Worm (Caenorhabditis elegans) whole organism, L1 larva: Measurements from ENCODE around the gene glb-16.

ENCODE experiments used
- C16A3.4 ChIP-seq: fragments of 150-350 bp; optimal IDR thresholded peaks from 2 replicates; lab custom pipeline; 2014; ENCODE audit warnings: missing biosample characterization, missing genetic modification characterization
- C34B4.2 ChIP-seq: sonication (generic microtip); optimal IDR thresholded peaks from 2 replicates; lab custom pipeline; 2017; ENCODE audit warnings: mild to moderate bottlenecking, missing genetic modification characterization, missing compliant biosample characterization
- F16B12.6 ChIP-seq: fragments of 150-350 bp; optimal IDR thresholded peaks from 2 replicates; lab custom pipeline; 2014; ENCODE audit warnings: missing biosample characterization, missing genetic modification characterization
- aha-1 ChIP-seq: fragments of 150-350 bp; optimal IDR thresholded peaks from 2 replicates; lab custom pipeline; 2014; ENCODE audit warnings: missing biosample characterization, missing genetic modification characterization
- ama-1 ChIP-seq: fragments of 150-350 bp; optimal IDR thresholded peaks from 2 replicates; lab custom pipeline; 2014
- blmp-1 ChIP-seq: fragments of 150-350 bp; optimal IDR thresholded peaks from 2 replicates; lab custom pipeline; 2014; ENCODE audit warnings: missing biosample characterization, missing genetic modification characterization
- ceh-8 ChIP-seq: fragments of 200-800 bp; sonication (Bioruptor generic); optimal IDR thresholded peaks from 2 replicates; lab custom pipeline; 2018; ENCODE audit warnings: mild to moderate bottlenecking, missing genetic modification characterization, moderate library complexity, missing compliant biosample characterization
- ceh-82 ChIP-seq, 3 experiments: fragments of 150-350 bp in 1 of 3; sonication (generic microtip) in 2 of 3; optimal IDR thresholded peaks; 2 replicates each; lab custom pipeline; 2014 to 2017; ENCODE audit warnings: missing biosample characterization in 3 of 3, missing genetic modification characterization in 3 of 3
- ceh-88 ChIP-seq: fragments of 200-800 bp; sonication (Bioruptor generic); IDR thresholded peaks from 2 replicates; pipeline ENCODE4 v1.3.6; 2022; ENCODE audit warnings: missing genetic modification characterization, missing compliant biosample characterization
- ceh-90 ChIP-seq: sonication (generic microtip); optimal IDR thresholded peaks from 2 replicates; lab custom pipeline; 2016; ENCODE audit warnings: missing genetic modification characterization, missing compliant biosample characterization
- dpl-1 ChIP-seq, 3 experiments: fragments of 150-350 bp in 2 of 3; sonication (generic microtip) in 1 of 3; optimal IDR thresholded peaks; 2 replicates each; lab custom pipeline; 2014 to 2017; ENCODE audit warnings: missing biosample characterization in 3 of 3, missing genetic modification characterization in 3 of 3, missing genetic modification reagents in 3 of 3
- efl-1 ChIP-seq, 4 experiments: fragments of 150-350 bp; optimal IDR thresholded peaks in 3 of 4; peaks in 1 of 4; 1 replicate in 1 of 4; 2 replicates in 3 of 4; lab custom pipeline; 2014; ENCODE audit warnings: missing biosample characterization in 2 of 4, missing genetic modification characterization in 2 of 4, missing genetic modification reagents in 2 of 4
- egl-27 ChIP-seq, 2 experiments: fragments of 150-350 bp in 1 of 2; sonication (generic microtip); optimal IDR thresholded peaks; 3 replicates each; lab custom pipeline; 2017 to 2018; ENCODE audit warnings: missing biosample characterization in 2 of 2, missing genetic modification characterization in 2 of 2, missing genetic modification reagents in 2 of 2
- ets-5 ChIP-seq: fragments of 200-800 bp; sonication (Bioruptor generic); IDR thresholded peaks from 2 replicates; pipeline ENCODE4 v1.3.6; 2022; ENCODE audit warnings: missing genetic modification characterization, missing compliant biosample characterization
- fkh-10 ChIP-seq: sonication (generic microtip); optimal IDR thresholded peaks from 2 replicates; lab custom pipeline; 2017; ENCODE audit warnings: missing biosample characterization, missing genetic modification reagents, missing genetic modification characterization
- fkh-4 ChIP-seq: sonication (generic microtip); optimal IDR thresholded peaks from 2 replicates; lab custom pipeline; 2016; ENCODE audit warnings: missing compliant biosample characterization, missing genetic modification characterization, borderline replicate concordance
- fos-1 ChIP-seq: fragments of 150-350 bp; optimal IDR thresholded peaks from 2 replicates; lab custom pipeline; 2014; ENCODE audit warnings: missing biosample characterization, missing genetic modification characterization
- hlh-17 ChIP-seq: fragments of 200-800 bp; sonication (Bioruptor generic); optimal IDR thresholded peaks from 2 replicates; lab custom pipeline; 2018; ENCODE audit warnings: missing genetic modification characterization, mild to moderate bottlenecking, missing compliant biosample characterization, moderate library complexity, borderline replicate concordance
- hpl-2 ChIP-seq: fragments of 150-350 bp; optimal IDR thresholded peaks from 2 replicates; lab custom pipeline; 2014; ENCODE audit warnings: missing biosample characterization, missing genetic modification reagents, missing genetic modification characterization
- irx-1 ChIP-seq: sonication (generic microtip); optimal IDR thresholded peaks from 2 replicates; lab custom pipeline; 2016; ENCODE audit warnings: missing genetic modification characterization, missing compliant biosample characterization
- jun-1 ChIP-seq: fragments of 150-350 bp; optimal IDR thresholded peaks from 2 replicates; lab custom pipeline; 2014; ENCODE audit warnings: missing biosample characterization, missing genetic modification reagents, missing genetic modification characterization
- lin-13 ChIP-seq: fragments of 150-350 bp; optimal IDR thresholded peaks from 2 replicates; lab custom pipeline; 2014; ENCODE audit warnings: missing biosample characterization, missing genetic modification reagents, missing genetic modification characterization
- lin-14 ChIP-seq: fragments of 200-800 bp; sonication (Bioruptor generic); optimal IDR thresholded peaks from 2 replicates; lab custom pipeline; 2018; ENCODE audit warnings: mild to moderate bottlenecking, missing genetic modification characterization, moderate library complexity, missing compliant biosample characterization
- lin-15B ChIP-seq: fragments of 150-350 bp; sonication (generic microtip); optimal IDR thresholded peaks from 3 replicates; lab custom pipeline; 2014; ENCODE audit warnings: missing biosample characterization, missing genetic modification characterization
- lir-3 ChIP-seq: sonication (generic microtip); optimal IDR thresholded peaks from 2 replicates; lab custom pipeline; 2016; ENCODE audit warnings: mild to moderate bottlenecking, missing genetic modification characterization, moderate library complexity, missing compliant biosample characterization; ENCODE audit not compliant: poor library complexity
- mab-9 ChIP-seq: fragments of 200-800 bp; sonication (Bioruptor generic); IDR thresholded peaks from 2 replicates; pipeline ENCODE4 v1.3.6; 2022; ENCODE audit warnings: missing genetic modification reagents, missing genetic modification characterization, missing compliant biosample characterization
- mdl-1 ChIP-seq, 2 experiments: fragments of 150-350 bp; optimal IDR thresholded peaks; 2 replicates each; lab custom pipeline; 2014 to 2017; ENCODE audit warnings: missing biosample characterization in 2 of 2, missing genetic modification characterization in 2 of 2, inconsistent platforms in 1 of 2
- mep-1 ChIP-seq: fragments of 150-350 bp; optimal IDR thresholded peaks from 2 replicates; lab custom pipeline; 2014; ENCODE audit warnings: missing biosample characterization, missing genetic modification characterization
- nhr-11 ChIP-seq: fragments of 150-350 bp; optimal IDR thresholded peaks from 2 replicates; lab custom pipeline; 2014; ENCODE audit warnings: missing biosample characterization, missing genetic modification characterization
- nhr-19 ChIP-seq: fragments of 200-800 bp; sonication (Bioruptor generic); conservative IDR thresholded peaks from 2 replicates; pipeline ENCODE4 v1.3.6; 2022; ENCODE audit warnings: missing genetic modification characterization, missing compliant biosample characterization
- nhr-20 ChIP-seq: sonication (generic microtip); optimal IDR thresholded peaks from 2 replicates; lab custom pipeline; 2016; ENCODE audit warnings: mild to moderate bottlenecking, missing genetic modification characterization, missing compliant biosample characterization
- nhr-28 ChIP-seq: fragments of 150-350 bp; optimal IDR thresholded peaks from 2 replicates; lab custom pipeline; 2014; ENCODE audit warnings: missing biosample characterization, missing genetic modification characterization
- nhr-71 ChIP-seq: sonication (generic microtip); optimal IDR thresholded peaks from 2 replicates; lab custom pipeline; 2016; ENCODE audit warnings: mild to moderate bottlenecking, missing genetic modification characterization, moderate library complexity, missing compliant biosample characterization
- nhr-76 ChIP-seq: sonication (generic microtip); optimal IDR thresholded peaks from 2 replicates; lab custom pipeline; 2017; ENCODE audit warnings: missing biosample characterization, missing genetic modification characterization
- nhr-85 ChIP-seq: sonication (generic microtip); peaks from one replicate; lab custom pipeline; 2016; ENCODE audit warnings: missing genetic modification characterization, inconsistent platforms, missing compliant biosample characterization
- nhr-90 ChIP-seq: sonication (generic microtip); optimal IDR thresholded peaks from 2 replicates; lab custom pipeline; 2016; ENCODE audit warnings: mild to moderate bottlenecking, missing genetic modification characterization, missing compliant biosample characterization; ENCODE audit not compliant: poor library complexity
- pag-3 ChIP-seq: sonication (generic microtip); optimal IDR thresholded peaks from 2 replicates; lab custom pipeline; 2017; ENCODE audit warnings: missing genetic modification characterization, mild to moderate bottlenecking, missing compliant biosample characterization, antibody characterized with exemption, borderline replicate concordance; ENCODE audit not compliant: insufficient read depth
- pqm-1 ChIP-seq: sonication (generic microtip); optimal IDR thresholded peaks from 3 replicates; lab custom pipeline; 2017; ENCODE audit warnings: missing biosample characterization, missing genetic modification characterization
- skn-1 ChIP-seq: fragments of 150-350 bp; optimal IDR thresholded peaks from 2 replicates; lab custom pipeline; 2014; ENCODE audit warnings: missing biosample characterization, missing genetic modification characterization
- snpc-4 ChIP-seq: fragments of 150-350 bp; optimal IDR thresholded peaks from 2 replicates; lab custom pipeline; 2014; ENCODE audit warnings: missing biosample characterization, missing genetic modification characterization
- sptf-1 ChIP-seq: fragments of 150-350 bp; optimal IDR thresholded peaks from 2 replicates; lab custom pipeline; 2014; ENCODE audit warnings: missing biosample characterization, missing genetic modification characterization
- tbx-2 ChIP-seq: sonication (generic microtip); optimal IDR thresholded peaks from 2 replicates; lab custom pipeline; 2016; ENCODE audit warnings: missing genetic modification characterization, missing compliant biosample characterization
- tlp-1 ChIP-seq: fragments of 150-350 bp; optimal IDR thresholded peaks from 2 replicates; lab custom pipeline; 2014; ENCODE audit warnings: missing biosample characterization, missing genetic modification characterization
- unc-130 ChIP-seq: fragments of 150-350 bp; optimal IDR thresholded peaks from 2 replicates; lab custom pipeline; 2017; ENCODE audit warnings: missing biosample characterization, missing genetic modification characterization, inconsistent platforms
- unc-30 ChIP-seq: sonication (generic microtip); optimal IDR thresholded peaks from 2 replicates; lab custom pipeline; 2017; ENCODE audit warnings: missing biosample characterization, missing genetic modification characterization
- unc-62 ChIP-seq: fragments of 150-350 bp; optimal IDR thresholded peaks from 2 replicates; lab custom pipeline; 2014; ENCODE audit warnings: missing biosample characterization, missing genetic modification reagents, missing genetic modification characterization
- unc-86 ChIP-seq: sonication (generic microtip); optimal IDR thresholded peaks from 2 replicates; lab custom pipeline; 2016; ENCODE audit warnings: missing genetic modification characterization, missing compliant biosample characterization
- unc-98 ChIP-seq: fragments of 200-800 bp; sonication (Bioruptor generic); IDR thresholded peaks from 2 replicates; pipeline ENCODE4 v1.3.6; 2022; ENCODE audit warnings: missing genetic modification characterization, missing compliant biosample characterization
- vab-15 ChIP-seq: sonication (generic microtip); optimal IDR thresholded peaks from 2 replicates; lab custom pipeline; 2017; ENCODE audit warnings: missing genotype, mild to moderate bottlenecking, missing genetic modification characterization, missing compliant biosample characterization

Gene glb-16

DNA sequence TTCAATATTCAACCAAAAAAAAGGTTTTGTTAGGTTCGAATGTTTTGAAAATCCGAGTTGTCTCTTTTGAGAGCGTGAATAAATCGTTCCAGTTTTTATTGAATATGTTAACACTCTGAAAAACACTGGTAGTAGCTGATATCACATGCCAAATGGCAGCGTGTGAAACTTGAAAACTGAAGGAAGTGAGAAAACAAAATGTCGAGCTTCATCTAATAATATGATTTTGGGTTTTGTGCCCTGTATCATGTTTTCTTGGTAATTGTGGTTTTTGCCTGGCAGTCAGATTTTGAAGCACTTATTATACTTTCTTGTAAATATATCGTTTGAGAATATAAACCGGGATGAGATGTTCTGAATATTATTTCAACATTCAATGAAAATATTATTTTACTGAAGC is 37.1 kb downstream of the glb-16 start, which contains the start of gene F48E3.6:
TSS of gene F48E3.6 (minus strand) at position 101 of the 400 bp plus-strand sequence.
- TF ChIP-seq ceh-88 (GFP tag; lab: Robert Waterston, UW) (no peak), ets-5 (GFP tag; lab: Robert Waterston, UW) (no peak), nhr-76 (tag; lab: Kevin White, UChicago) (no peak), efl-1 (optimal IDR thresholded peaks at IDR 0.05; lab: Kevin White, UChicago) (no peak), efl-1 (GFP tag; optimal IDR thresholded peaks at IDR 0.05 in 1 of 2; lab: Kevin White, UChicago) (no peak), lin-14 (GFP tag; lab: Kevin White, UChicago) (no peak), unc-30 (tag; lab: Kevin White, UChicago) (no peak), pag-3 (tag; lab: Kevin White, UChicago) (no peak), unc-130 (no peak), jun-1 (no peak), nhr-28 (tag; lab: Kevin White, UChicago) (no peak), nhr-90 (tag; lab: Kevin White, UChicago) (no peak), skn-1 (tag; lab: Kevin White, UChicago) (no peak), fos-1 (tag; lab: Kevin White, UChicago) (no peak)

DNA sequence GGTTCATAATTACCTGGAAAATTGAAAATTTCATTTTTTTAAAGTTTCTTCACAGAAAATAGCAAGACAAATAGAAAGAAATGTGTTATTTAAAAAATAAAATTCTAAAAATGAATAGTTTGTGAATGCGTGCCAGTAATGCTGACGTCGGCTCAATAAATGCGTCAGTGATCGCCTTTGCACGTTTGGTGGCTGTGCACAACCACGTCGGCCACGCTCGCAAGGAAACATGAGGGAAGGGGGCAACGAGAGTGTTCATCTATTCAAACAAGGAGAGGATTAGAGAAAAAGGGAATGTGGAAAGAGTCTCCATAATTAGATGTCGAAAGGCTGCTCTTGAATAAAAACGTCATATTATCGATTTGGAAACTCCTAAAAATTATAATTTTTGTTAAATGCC is 39.0 kb downstream of the glb-16 start, which contains the start of gene uggt-1:
TSS of gene uggt-1 (minus strand) at position 13 of the 400 bp plus-strand sequence.
- peak; percentile 78 for TF ChIP-seq irx-1 (tag; lab: Kevin White, UChicago)
- no peak for TF ChIP-seq blmp-1 (tag; lab: Kevin White, UChicago)
- TF ChIP-seq vab-15 (tag; lab: Kevin White, UChicago), result no peak
- TF ChIP-seq lin-14 (GFP tag; lab: Kevin White, UChicago), result peak; percentile 99
- no peak for TF ChIP-seq unc-62 (GFP tag; lab: Kevin White, UChicago)
- peak; percentile 93 for TF ChIP-seq lin-13 (GFP tag; lab: Kevin White, UChicago)
- peak; percentile 91 for TF ChIP-seq fkh-10
- no peak for TF ChIP-seq hlh-17 (GFP tag; lab: Kevin White, UChicago)
- TF ChIP-seq tlp-1 (tag; lab: Kevin White, UChicago), result no peak
- peak; percentile 93 for TF ChIP-seq tbx-2 (tag; lab: Kevin White, UChicago)
- no peak for TF ChIP-seq unc-98 (GFP tag; lab: Robert Waterston, UW)
- TF ChIP-seq dpl-1 (GFP tag; optimal IDR thresholded peaks at IDR 0.05; lab: Kevin White, UChicago), result peak; percentile 70 to 76 (median 75)
- no peak for TF ChIP-seq sptf-1 (tag; lab: Kevin White, UChicago)
- TF ChIP-seq nhr-71 (tag; lab: Kevin White, UChicago), result peak; percentile 96
- peak; percentile 66 for TF ChIP-seq mab-9
- peak; percentile 93 for TF ChIP-seq ceh-8
- peak; percentile 86 for TF ChIP-seq nhr-19
- peak; percentile 85 to 91 (median 89) for TF ChIP-seq ceh-82 (tag; optimal IDR thresholded peaks at IDR 0.05; lab: Kevin White, UChicago)
- TF ChIP-seq C16A3.4 (tag; lab: Kevin White, UChicago), result peak; percentile 90
- TF ChIP-seq egl-27 (tag; optimal IDR thresholded peaks at IDR 0.05; lab: Kevin White, UChicago), result peak; percentile 30 to 48
- TF ChIP-seq aha-1, result peak; percentile 78
- TF ChIP-seq ama-1 (lab: Kevin White, UChicago), result no peak
- peak; percentile 18 for TF ChIP-seq fkh-4 (tag; lab: Kevin White, UChicago)
- TF ChIP-seq nhr-11, result peak; percentile 63
- TF ChIP-seq lin-15B, result peak; percentile 44
- peak; percentile 95 for TF ChIP-seq unc-86 (tag; lab: Kevin White, UChicago)
- TF ChIP-seq skn-1 (tag; lab: Kevin White, UChicago), result peak; percentile 91
- TF ChIP-seq ceh-90, result no peak
- no peak for TF ChIP-seq C34B4.2 (tag; lab: Kevin White, UChicago)
- TF ChIP-seq mep-1 (tag; lab: Kevin White, UChicago), result peak; percentile 95
- peak; percentile 85 for TF ChIP-seq jun-1
- TF ChIP-seq lir-3 (tag; lab: Kevin White, UChicago), result peak; percentile 68
- peak; percentile 94 for TF ChIP-seq nhr-20
- peak; percentile 63 for TF ChIP-seq F16B12.6 (tag; lab: Kevin White, UChicago)
- peak; percentile 73 to 76 for TF ChIP-seq efl-1 (optimal IDR thresholded peaks at IDR 0.05; lab: Kevin White, UChicago)
- peak; percentile 65 to 95 for TF ChIP-seq efl-1 (GFP tag; optimal IDR thresholded peaks at IDR 0.05 in 1 of 2; lab: Kevin White, UChicago)
- TF ChIP-seq nhr-76 (tag; lab: Kevin White, UChicago), result no peak
- no peak for TF ChIP-seq mdl-1 (tag; optimal IDR thresholded peaks at IDR 0.05; lab: Kevin White, UChicago)
- TF ChIP-seq pqm-1 (tag; lab: Kevin White, UChicago), result no peak
- no peak for TF ChIP-seq unc-30 (tag; lab: Kevin White, UChicago)
- peak; percentile 82 for TF ChIP-seq unc-130
- peak; percentile 88 for TF ChIP-seq nhr-85
- TF ChIP-seq hpl-2, result peak; percentile 71
- peak; percentile 76 for TF ChIP-seq snpc-4 (tag; lab: Kevin White, UChicago)
